Worm (Caenorhabditis elegans): ENCODE results near the gene moa-2.

DNA sequence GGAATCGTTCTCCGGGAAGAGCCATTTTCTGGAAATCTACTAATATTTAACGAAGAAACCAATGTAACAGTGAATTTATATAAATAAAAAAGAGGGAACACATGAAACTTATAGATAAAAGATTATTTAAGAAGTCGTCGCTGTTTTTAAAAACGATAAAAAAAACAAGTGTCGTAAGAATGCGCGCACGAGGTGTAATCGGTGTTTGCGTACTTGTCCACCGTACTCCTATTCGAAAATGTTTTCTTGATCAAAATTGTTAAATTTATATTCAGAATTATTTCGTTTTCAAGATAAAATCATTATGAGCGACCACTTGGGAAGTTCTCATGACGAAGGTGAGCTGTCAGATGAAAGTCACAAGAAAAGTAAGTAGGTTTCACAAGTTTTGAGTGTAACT, at the start of gene moa-2, which contains the start of gene cdk-11.1:
- no peak for TF ChIP-seq ama-1 (optimal IDR thresholded peaks at IDR 0.05)
- no peak for TF ChIP-seq flt-1 (GFP tag; IDR thresholded peaks at IDR 0.05)
- no peak for TF ChIP-seq scrt-1 (GFP tag; IDR thresholded peaks at IDR 0.05)
- no peak for TF ChIP-seq pes-1 (GFP tag; IDR thresholded peaks at IDR 0.05)

Data from whole organism, early embryonic.